Worm (Caenorhabditis elegans): ENCODE measurements around the gene aak-1.
A peak's percentile ranks its signal among the peaks of the same experiment; 100 is the strongest.

DNA sequence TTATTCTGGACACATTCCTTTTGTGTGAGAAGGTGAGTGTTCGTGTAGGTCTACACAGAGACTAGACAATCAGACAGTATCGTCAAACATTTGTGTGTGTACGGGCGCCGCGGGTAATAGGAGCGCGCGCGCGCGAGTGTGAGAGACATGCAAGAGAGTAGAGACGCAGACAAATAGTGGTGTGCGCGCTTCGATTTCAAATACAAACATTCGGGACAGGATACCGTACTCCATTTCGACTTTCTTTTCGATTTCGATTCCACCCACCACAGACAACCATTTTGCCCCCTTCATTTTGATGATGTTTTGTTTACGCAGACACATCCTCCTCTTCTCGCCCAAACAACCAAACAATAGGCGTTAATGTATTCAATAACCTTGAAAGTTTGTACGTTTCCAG lies 33.9 kb upstream of the aak-1 start:
- peak; percentile 47 for TF ChIP-seq dpl-1 (GFP tag; optimal IDR thresholded peaks at IDR 0.05)
- peak in 1 of 2 experiments; percentile 99 for TF ChIP-seq unc-62 (GFP tag; optimal IDR thresholded peaks at IDR 0.05 in 1 of 2)
- TF ChIP-seq unc-62 (tag; optimal IDR thresholded peaks at IDR 0.05) = no peak
- no peak for TF ChIP-seq dmd-8 (GFP tag; IDR thresholded peaks at IDR 0.05)
- no peak for TF ChIP-seq fos-1 (tag; optimal IDR thresholded peaks at IDR 0.05)
- TF ChIP-seq vab-7 (GFP tag; IDR thresholded peaks at IDR 0.05) = 0 out of 2 replicates have a peak, but pooled peaks have one; percentile 38
- TF ChIP-seq fkh-10 (GFP tag; optimal IDR thresholded peaks at IDR 0.05) = no peak
- TF ChIP-seq lin-29 (GFP tag; IDR thresholded peaks at IDR 0.05) = no peak

All from whole organism, L4 larva.